Worm (Caenorhabditis elegans) whole organism, young adult: ENCODE measurements around the gene smc-6.

ENCODE experiments used
- B0336.3 ChIP-seq: fragments of 200-800 bp; sonication (Bioruptor generic); IDR thresholded peaks from 2 replicates; pipeline ENCODE4 v1.3.6; 2022; ENCODE audit warnings: missing genetic modification characterization, missing compliant biosample characterization
- D2030.7 ChIP-seq: fragments of 200-800 bp; sonication (Bioruptor generic); IDR thresholded peaks from 2 replicates; pipeline ENCODE4 v1.3.6; 2022; ENCODE audit warnings: missing genetic modification reagents, missing genetic modification characterization, missing compliant biosample characterization
- F49E8.2 ChIP-seq: sonication (generic microtip); optimal IDR thresholded peaks from 3 replicates; lab custom pipeline; 2017; ENCODE audit warnings: missing genetic modification characterization, mild to moderate bottlenecking, missing compliant biosample characterization, antibody characterized with exemption, moderate library complexity; ENCODE audit not compliant: insufficient read depth
- F55B11.4 ChIP-seq: sonication (generic microtip); optimal IDR thresholded peaks from 2 replicates; lab custom pipeline; 2016; ENCODE audit warnings: missing compliant biosample characterization, missing genetic modification characterization, borderline replicate concordance; ENCODE audit not compliant: insufficient read depth
- T26A5.8 ChIP-seq: sonication (generic microtip); optimal IDR thresholded peaks from 2 replicates; lab custom pipeline; 2016; ENCODE audit warnings: missing genetic modification characterization, missing compliant biosample characterization
- Y67H2A.10 ChIP-seq: fragments of 200-800 bp; sonication (Bioruptor generic); conservative IDR thresholded peaks from 2 replicates; pipeline ENCODE4 v1.3.6; 2022; ENCODE audit warnings: missing genetic modification reagents, missing genetic modification characterization, missing compliant biosample characterization
- aptf-3 ChIP-seq: fragments of 200-800 bp; sonication (Bioruptor generic); IDR thresholded peaks from 2 replicates; pipeline ENCODE4 v1.3.6; 2022; ENCODE audit warnings: missing genetic modification characterization, missing compliant biosample characterization
- atf-7 ChIP-seq: sonication (generic microtip); optimal IDR thresholded peaks from 2 replicates; lab custom pipeline; 2017; ENCODE audit warnings: mild to moderate bottlenecking, missing genetic modification characterization, missing compliant biosample characterization
- attf-5 ChIP-seq: fragments of 200-800 bp; sonication (Bioruptor generic); optimal IDR thresholded peaks from 2 replicates; lab custom pipeline; 2018; ENCODE audit warnings: mild to moderate bottlenecking, missing genetic modification characterization, missing compliant biosample characterization
- ceh-40 ChIP-seq: fragments of 200-800 bp; sonication (Bioruptor generic); IDR thresholded peaks from 2 replicates; pipeline ENCODE4 v1.3.6; 2022; ENCODE audit warnings: missing genetic modification characterization, missing compliant biosample characterization
- ceh-79 ChIP-seq: sonication (generic microtip); optimal IDR thresholded peaks from 2 replicates; lab custom pipeline; 2017; ENCODE audit warnings: mild to moderate bottlenecking, missing genetic modification characterization, missing compliant biosample characterization
- dox-1 ChIP-seq: fragments of 200-800 bp; sonication (Bioruptor generic); IDR thresholded peaks from 2 replicates; pipeline ENCODE4 v1.3.6; 2022; ENCODE audit warnings: missing genetic modification reagents, missing genetic modification characterization, missing compliant biosample characterization
- dpff-1 ChIP-seq: sonication (generic microtip); optimal IDR thresholded peaks from 2 replicates; lab custom pipeline; 2017; ENCODE audit warnings: mild to moderate bottlenecking, missing genetic modification characterization, missing compliant biosample characterization
- dpl-1 ChIP-seq: fragments of 150-350 bp; optimal IDR thresholded peaks from 2 replicates; lab custom pipeline; 2014; ENCODE audit warnings: missing biosample characterization, missing genetic modification reagents, missing genetic modification characterization
- egl-18 ChIP-seq: fragments of 200-800 bp; sonication (Bioruptor generic); IDR thresholded peaks from 2 replicates; pipeline ENCODE4 v1.3.6; 2022; ENCODE audit warnings: missing genetic modification reagents, missing genetic modification characterization, missing compliant biosample characterization
- egl-44 ChIP-seq: fragments of 200-800 bp; sonication (Bioruptor generic); IDR thresholded peaks from 2 replicates; pipeline ENCODE4 v1.3.6; 2022; ENCODE audit warnings: missing genetic modification reagents, missing genetic modification characterization, missing compliant biosample characterization
- hsf-1 ChIP-seq: fragments of 200-800 bp; sonication (Bioruptor generic); IDR thresholded peaks from 2 replicates; pipeline ENCODE4 v1.3.6; 2022; ENCODE audit warnings: missing genetic modification reagents, missing genetic modification characterization, missing compliant biosample characterization
- lag-1 ChIP-seq: fragments of 200-800 bp; sonication (Bioruptor generic); IDR thresholded peaks from 2 replicates; pipeline ENCODE4 v1.3.6; 2022; ENCODE audit warnings: missing genetic modification reagents, missing genetic modification characterization, missing compliant biosample characterization
- let-526 ChIP-seq: fragments of 200-800 bp; sonication (Bioruptor generic); IDR thresholded peaks from 2 replicates; pipeline ENCODE4 v1.3.6; 2022; ENCODE audit warnings: missing genetic modification reagents, missing genetic modification characterization, missing compliant biosample characterization
- lir-1 ChIP-seq: fragments of 200-800 bp; sonication (Bioruptor generic); conservative IDR thresholded peaks from 2 replicates; pipeline ENCODE4 v1.3.6; 2022; ENCODE audit warnings: missing genetic modification reagents, missing genetic modification characterization, missing compliant biosample characterization
- madf-6 ChIP-seq: fragments of 200-800 bp; sonication (Bioruptor generic); IDR thresholded peaks from 2 replicates; pipeline ENCODE4 v1.3.6; 2022; ENCODE audit warnings: missing genetic modification reagents, missing genetic modification characterization, missing compliant biosample characterization
- madf-8 ChIP-seq: fragments of 200-800 bp; sonication (Bioruptor generic); conservative IDR thresholded peaks from 2 replicates; pipeline ENCODE4 v1.3.6; 2022; ENCODE audit warnings: missing genetic modification reagents, missing genetic modification characterization, missing compliant biosample characterization
- mes-4 ChIP-seq: sonication (generic microtip); optimal IDR thresholded peaks from 2 replicates; lab custom pipeline; 2016; ENCODE audit warnings: missing genotype, missing genetic modification characterization, missing compliant biosample characterization
- nfyb-1 ChIP-seq: fragments of 200-800 bp; sonication (Bioruptor generic); IDR thresholded peaks from 2 replicates; pipeline ENCODE4 v1.3.6; 2022; ENCODE audit warnings: missing genetic modification reagents, missing genetic modification characterization, missing compliant biosample characterization
- nhr-27 ChIP-seq: fragments of 200-800 bp; sonication (Bioruptor generic); optimal IDR thresholded peaks from 2 replicates; lab custom pipeline; 2018; ENCODE audit warnings: mild to moderate bottlenecking, missing genetic modification characterization, moderate library complexity, missing compliant biosample characterization
- nhr-90 ChIP-seq: sonication (generic microtip); optimal IDR thresholded peaks from 2 replicates; lab custom pipeline; 2016; ENCODE audit warnings: missing genotype, mild to moderate bottlenecking, missing genetic modification characterization, missing compliant biosample characterization
- rec-8 ChIP-seq, 2 experiments: sonication (generic microtip); optimal IDR thresholded peaks; 2 replicates each; lab custom pipeline; 2016; ENCODE audit warnings: mild to moderate bottlenecking in 2 of 2, missing genetic modification characterization in 2 of 2, missing genetic modification reagents in 2 of 2, missing genotype in 2 of 2, missing biosample characterization in 1 of 2, missing compliant biosample characterization in 1 of 2, moderate library complexity in 1 of 2
- repo-1 ChIP-seq: sonication (generic microtip); optimal IDR thresholded peaks from 2 replicates; lab custom pipeline; 2017; ENCODE audit warnings: mild to moderate bottlenecking, missing genetic modification characterization, missing compliant biosample characterization
- sea-2 ChIP-seq: fragments of 200-800 bp; sonication (Bioruptor generic); IDR thresholded peaks from 2 replicates; pipeline ENCODE4 v1.3.6; 2022; ENCODE audit warnings: missing genetic modification characterization, missing compliant biosample characterization
- snpc-3.4 ChIP-seq: sonication (generic microtip); optimal IDR thresholded peaks from 2 replicates; lab custom pipeline; 2017; ENCODE audit warnings: missing genetic modification characterization, mild to moderate bottlenecking, missing compliant biosample characterization, antibody characterized with exemption, moderate library complexity, missing genotype, missing genetic modification reagents
- snpc-4 ChIP-seq, 5 experiments: fragments of 150-350 bp in 1 of 5; sonication (generic microtip) in 4 of 5; optimal IDR thresholded peaks; 2 replicates each; lab custom pipeline; 2014 to 2018; ENCODE audit warnings: missing genetic modification characterization in 5 of 5, missing biosample characterization in 3 of 5, antibody characterized with exemption in 2 of 5, mild to moderate bottlenecking in 2 of 5, missing compliant biosample characterization in 2 of 5, missing genotype in 2 of 5, moderate library complexity in 2 of 5, missing genetic modification reagents in 1 of 5
- tbp1 ChIP-seq: fragments of 200-800 bp; sonication (Bioruptor generic); optimal IDR thresholded peaks from 2 replicates; lab custom pipeline; 2018; ENCODE audit warnings: mild to moderate bottlenecking, missing genetic modification characterization, missing compliant biosample characterization
- unc-130 ChIP-seq: sonication (generic microtip); optimal IDR thresholded peaks from 2 replicates; lab custom pipeline; 2016; ENCODE audit warnings: missing genetic modification reagents, missing genetic modification characterization, missing compliant biosample characterization
- zfh-2 ChIP-seq: fragments of 200-800 bp; sonication (Bioruptor generic); conservative IDR thresholded peaks from 2 replicates; pipeline ENCODE4 v1.3.6; 2022; ENCODE audit warnings: missing genetic modification reagents, missing genetic modification characterization, missing compliant biosample characterization
- zim-3 ChIP-seq: sonication (generic microtip); optimal IDR thresholded peaks from 2 replicates; lab custom pipeline; 2017; ENCODE audit warnings: mild to moderate bottlenecking, missing genetic modification characterization, moderate library complexity, missing compliant biosample characterization
- ztf-22 ChIP-seq: fragments of 200-800 bp; sonication (Bioruptor generic); optimal IDR thresholded peaks from 2 replicates; lab custom pipeline; 2018; ENCODE audit warnings: mild to moderate bottlenecking, missing genetic modification characterization, moderate library complexity, missing compliant biosample characterization
- ztf-25 ChIP-seq: fragments of 200-800 bp; sonication (Bioruptor generic); IDR thresholded peaks from 2 replicates; pipeline ENCODE4 v1.3.6; 2022; ENCODE audit warnings: missing genetic modification reagents, missing genetic modification characterization, missing compliant biosample characterization
- ztf-28 ChIP-seq: fragments of 200-800 bp; sonication (Bioruptor generic); IDR thresholded peaks from 2 replicates; pipeline ENCODE4 v1.3.6; 2022; ENCODE audit warnings: missing genetic modification reagents, missing genetic modification characterization, missing compliant biosample characterization
- ztf-6 ChIP-seq: fragments of 200-800 bp; sonication (Bioruptor generic); IDR thresholded peaks from 2 replicates; pipeline ENCODE4 v1.3.6; 2022; ENCODE audit warnings: missing genetic modification reagents, missing genetic modification characterization, missing compliant biosample characterization

Gene smc-6

DNA sequence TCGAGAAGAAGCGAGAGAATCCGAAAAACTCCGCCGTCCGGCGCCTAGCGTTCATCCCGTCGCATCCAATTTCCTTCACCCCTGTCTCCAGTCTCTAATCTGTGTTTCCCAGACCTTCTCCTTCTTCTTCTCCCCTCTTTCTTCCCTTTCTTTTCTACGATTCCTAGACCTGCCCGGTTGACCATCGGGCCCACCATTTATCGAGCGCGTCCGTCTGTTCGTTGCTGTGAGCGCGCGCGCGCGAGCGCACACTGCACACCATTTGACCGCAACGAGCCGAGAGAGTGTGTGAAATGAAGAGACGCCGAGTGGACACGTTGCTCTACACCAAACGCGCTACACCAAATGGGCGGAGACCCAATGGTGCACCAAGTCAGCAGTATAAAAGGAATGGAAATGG lies 41.4 kb upstream of the smc-6 start (continued):
- TF ChIP-seq ztf-22 (GFP tag; lab: Kevin White, UChicago) (no peak), dpff-1 (no peak), let-526 (GFP tag; lab: Robert Waterston, UW) (no peak), ceh-79 (tag; lab: Kevin White, UChicago) (no peak), Y67H2A.10 (no peak), nhr-90 (no peak), ceh-40 (no peak), aptf-3 (no peak), atf-7 (tag; lab: Kevin White, UChicago) (no peak), dox-1 (GFP tag; lab: Robert Waterston, UW) (peak; percentile 92), snpc-3.4 (peak; percentile 89), madf-8 (GFP tag; lab: Robert Waterston, UW) (peak; percentile 98), egl-44 (GFP tag; lab: Robert Waterston, UW) (no peak), D2030.7 (peak; percentile 95), attf-5 (no peak), tbp1 (GFP tag; lab: Kevin White, UChicago) (peak; percentile 59), madf-6 (peak; percentile 98), T26A5.8 (tag; lab: Kevin White, UChicago) (no peak), dpl-1 (GFP tag; lab: Kevin White, UChicago) (peak; percentile 88), F55B11.4 (tag; lab: Kevin White, UChicago) (no peak), egl-18 (no peak), lir-1 (GFP tag; lab: Robert Waterston, UW) (peak; percentile 79; the same call in 1 of the 2 replicates), repo-1 (tag; lab: Kevin White, UChicago) (no peak), lag-1 (GFP tag; lab: Robert Waterston, UW) (no peak), mes-4 (tag; lab: Kevin White, UChicago) (no peak), hsf-1 (GFP tag; lab: Robert Waterston, UW) (peak; percentile 90), snpc-4 (GFP tag; optimal IDR thresholded peaks at IDR 0.05; lab: Kevin White, UChicago) (no peak), snpc-4 (tag; optimal IDR thresholded peaks at IDR 0.05; lab: Kevin White, UChicago) (peak in 2 of 4 experiments; percentile 19 to 23), rec-8 (tag; optimal IDR thresholded peaks at IDR 0.05; lab: Kevin White, UChicago) (no peak), sea-2 (GFP tag; lab: Robert Waterston, UW) (no peak), ztf-6 (GFP tag; lab: Robert Waterston, UW) (no peak)

DNA sequence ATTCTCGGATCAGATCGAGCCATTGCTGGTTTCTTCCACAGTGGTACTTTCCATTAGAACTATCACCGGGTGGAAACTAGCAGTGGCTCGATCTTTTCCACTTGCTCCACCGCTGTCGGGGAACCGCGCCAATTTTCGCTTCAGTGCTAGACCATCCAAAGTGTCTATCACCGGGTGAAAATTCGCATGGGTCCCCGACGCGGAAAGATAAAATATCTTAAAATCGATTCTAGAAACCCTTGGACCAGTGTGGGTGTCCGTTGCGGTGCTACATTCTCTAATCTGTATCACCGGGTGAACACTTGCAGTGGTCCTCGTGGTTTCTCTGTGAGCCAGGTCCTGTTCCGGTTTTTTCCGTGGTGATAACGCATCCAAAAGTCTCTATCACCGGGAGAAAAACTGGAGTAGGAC lies 40.9 kb upstream of the smc-6 start:
- TF ChIP-seq unc-130: no peak
- 0 out of 2 replicates have a peak, but pooled peaks have one; percentile 43 for TF ChIP-seq ztf-25 (GFP tag; lab: Robert Waterston, UW)
- TF ChIP-seq zim-3 (tag; lab: Kevin White, UChicago): no peak
- TF ChIP-seq lir-1 (GFP tag; lab: Robert Waterston, UW): 0 out of 2 replicates have a peak, but pooled peaks have one; percentile 10
- no peak for TF ChIP-seq ztf-28 (GFP tag; lab: Robert Waterston, UW)
- TF ChIP-seq lag-1 (GFP tag; lab: Robert Waterston, UW): no peak
- TF ChIP-seq zfh-2 (GFP tag; lab: Robert Waterston, UW): 0 out of 2 replicates have a peak, but pooled peaks have one; percentile 3
- TF ChIP-seq nfyb-1 (GFP tag; lab: Robert Waterston, UW): 0 out of 2 replicates have a peak, but pooled peaks have one; percentile 12
- 0 out of 2 replicates have a peak, but pooled peaks have one; percentile 24 for TF ChIP-seq B0336.3 (GFP tag; lab: Robert Waterston, UW)
- TF ChIP-seq nhr-27 (tag; lab: Kevin White, UChicago): no peak
- TF ChIP-seq F49E8.2 (tag; lab: Kevin White, UChicago): no peak
